Comparison of ENCODE assay signal across 2 worm cellular contexts in genomic region chrIII:6170038-6170437, ce11.
TF ChIP-seq lines count a peak whose summit lies in the region.

No protein-coding gene starts in this region.

TF ChIP-seq in whole organism, L1 larva, 84 proteins besides CTCF, POLR2A, EP300 and RAD21 (continued from another document):
- TF ChIP-seq alr-1 (tag; optimal IDR thresholded peaks at IDR 0.05; lab: Kevin White, UChicago; ENCODE audit: borderline replicate concordance) (no peak), pax-3 (tag; optimal IDR thresholded peaks at IDR 0.05; lab: Kevin White, UChicago) (no peak), zag-1 (tag; optimal IDR thresholded peaks at IDR 0.05; lab: Kevin White, UChicago) (no peak), dpl-1 (GFP tag; optimal IDR thresholded peaks at IDR 0.05; lab: Kevin White, UChicago) (peak in 1 of 3 experiments; percentile 26), Y116A8C.19 (tag; optimal IDR thresholded peaks at IDR 0.05; lab: Kevin White, UChicago; ENCODE audit: borderline replicate concordance) (no peak), lin-15B (tag; optimal IDR thresholded peaks at IDR 0.05; lab: Kevin White, UChicago) (no peak), nhr-85 (tag; lab: Kevin White, UChicago) (peak; percentile 67), ceh-82 (tag; optimal IDR thresholded peaks at IDR 0.05; lab: Kevin White, UChicago) (peak in 2 of 3 experiments; percentile 5 to 67), elt-3 (tag; optimal IDR thresholded peaks at IDR 0.05; lab: Kevin White, UChicago) (no peak), efl-1 (optimal IDR thresholded peaks at IDR 0.05; lab: Kevin White, UChicago) (peak; percentile 25 to 30), efl-1 (GFP tag; optimal IDR thresholded peaks at IDR 0.05 in 1 of 2; lab: Kevin White, UChicago) (peak; percentile 8 to 29), fkh-8 (tag; optimal IDR thresholded peaks at IDR 0.05; lab: Kevin White, UChicago) (no peak), lsy-2 (tag; optimal IDR thresholded peaks at IDR 0.05; lab: Kevin White, UChicago) (peak; percentile 43 to 56), jun-1 (tag; optimal IDR thresholded peaks at IDR 0.05; lab: Kevin White, UChicago) (no peak), swsn-7 (tag; optimal IDR thresholded peaks at IDR 0.05; lab: Kevin White, UChicago) (peak; percentile 40), ces-1 (GFP tag; optimal IDR thresholded peaks at IDR 0.05; lab: Kevin White, UChicago) (no peak), mdl-1 (tag; optimal IDR thresholded peaks at IDR 0.05; lab: Kevin White, UChicago) (no peak), ceh-63 (GFP tag; optimal IDR thresholded peaks at IDR 0.05; lab: Kevin White, UChicago) (no peak), zip-4 (GFP tag; optimal IDR thresholded peaks at IDR 0.05; lab: Kevin White, UChicago) (no peak), efl-3 (GFP tag; optimal IDR thresholded peaks at IDR 0.05; lab: Kevin White, UChicago) (no peak), pag-3 (tag; optimal IDR thresholded peaks at IDR 0.05; lab: Kevin White, UChicago; ENCODE audit: borderline replicate concordance, insufficient read depth) (no peak), ztf-4 (tag; optimal IDR thresholded peaks at IDR 0.05; lab: Kevin White, UChicago) (no peak), rnt-1 (tag; optimal IDR thresholded peaks at IDR 0.05; lab: Kevin White, UChicago) (peak; percentile 70), isw-1 (GFP tag; IDR thresholded peaks at IDR 0.05; lab: Robert Waterston, UW) (no peak), mef-2 (tag; optimal IDR thresholded peaks at IDR 0.05; lab: Kevin White, UChicago) (no peak), nhr-19 (GFP tag; conservative IDR thresholded peaks at IDR 0.05; lab: Robert Waterston, UW) (peak; percentile 36), lin-13 (GFP tag; optimal IDR thresholded peaks at IDR 0.05; lab: Kevin White, UChicago) (no peak), lin-35 (GFP tag; optimal IDR thresholded peaks at IDR 0.05; lab: Kevin White, UChicago) (peak in 1 of 2 experiments; percentile 34), unc-130 (tag; optimal IDR thresholded peaks at IDR 0.05; lab: Kevin White, UChicago) (no peak), unc-62 (GFP tag; optimal IDR thresholded peaks at IDR 0.05; lab: Kevin White, UChicago) (no peak), ets-5 (GFP tag; IDR thresholded peaks at IDR 0.05; lab: Robert Waterston, UW) (no peak), fkh-10 (GFP tag; optimal IDR thresholded peaks at IDR 0.05; lab: Kevin White, UChicago) (no peak), nhr-47 (tag; optimal IDR thresholded peaks at IDR 0.05; lab: Kevin White, UChicago) (no peak), pqm-1 (tag; optimal IDR thresholded peaks at IDR 0.05; lab: Kevin White, UChicago) (no peak), snu-23 (GFP tag; optimal IDR thresholded peaks at IDR 0.05; lab: Kevin White, UChicago) (peak; percentile 76), nhr-237 (tag; optimal IDR thresholded peaks at IDR 0.05; lab: Kevin White, UChicago) (no peak), nhr-76 (tag; optimal IDR thresholded peaks at IDR 0.05; lab: Kevin White, UChicago) (no peak), egl-27 (tag; optimal IDR thresholded peaks at IDR 0.05; lab: Kevin White, UChicago) (no peak)

TF ChIP-seq in whole organism, L4 larva, 104 proteins besides CTCF, POLR2A, EP300 and RAD21 (continued from another document):
- TF ChIP-seq ztf-7 (tag; optimal IDR thresholded peaks at IDR 0.05; lab: Kevin White, UChicago), result no peak
- TF ChIP-seq mdl-1 (tag; optimal IDR thresholded peaks at IDR 0.05; lab: Kevin White, UChicago), result peak in 1 of 2 experiments; percentile 2
- TF ChIP-seq Y5F2A.4 (GFP tag; optimal IDR thresholded peaks at IDR 0.05; lab: Kevin White, UChicago), result no peak
- TF ChIP-seq jun-1 (tag; optimal IDR thresholded peaks at IDR 0.05; lab: Kevin White, UChicago), result no peak
- no peak for TF ChIP-seq nhr-237 (tag; optimal IDR thresholded peaks at IDR 0.05; lab: Kevin White, UChicago)
- no peak for TF ChIP-seq R02D3.7 (tag; optimal IDR thresholded peaks at IDR 0.05; lab: Kevin White, UChicago)
- 0 out of 2 replicates have a peak, but pooled peaks have one; percentile 7 for TF ChIP-seq lin-38 (GFP tag; IDR thresholded peaks at IDR 0.05; lab: Robert Waterston, UW)
- peak; percentile 65 for TF ChIP-seq nhr-28 (tag; optimal IDR thresholded peaks at IDR 0.05; lab: Kevin White, UChicago)
- no peak for TF ChIP-seq F10B5.3 (tag; optimal IDR thresholded peaks at IDR 0.05; lab: Kevin White, UChicago)
- peak; percentile 8 for TF ChIP-seq T20F7.1 (GFP tag; optimal IDR thresholded peaks at IDR 0.05; lab: Kevin White, UChicago)
- TF ChIP-seq nhr-77 (tag; optimal IDR thresholded peaks at IDR 0.05; lab: Kevin White, UChicago), result no peak
- no peak for TF ChIP-seq daf-8 (GFP tag; IDR thresholded peaks at IDR 0.05; lab: Robert Waterston, UW)
- no peak for TF ChIP-seq mes-2 (tag; optimal IDR thresholded peaks at IDR 0.05; lab: Kevin White, UChicago; ENCODE audit: poor library complexity, severe bottlenecking)
- no peak for TF ChIP-seq ceh-28 (tag; optimal IDR thresholded peaks at IDR 0.05; lab: Kevin White, UChicago)
- no peak for TF ChIP-seq zip-2 (tag; optimal IDR thresholded peaks at IDR 0.05; lab: Kevin White, UChicago)
- TF ChIP-seq skn-1 (tag; optimal IDR thresholded peaks at IDR 0.05; lab: Kevin White, UChicago), result no peak
- no peak for TF ChIP-seq aly-2 (tag; optimal IDR thresholded peaks at IDR 0.05; lab: Kevin White, UChicago)
- TF ChIP-seq mxl-2 (GFP tag; conservative IDR thresholded peaks at IDR 0.05; lab: Robert Waterston, UW), result no peak
- TF ChIP-seq dmd-9 (GFP tag; IDR thresholded peaks at IDR 0.05; lab: Robert Waterston, UW), result no peak
- TF ChIP-seq ceh-44 (GFP tag; IDR thresholded peaks at IDR 0.05; lab: Robert Waterston, UW), result no peak
- TF ChIP-seq spr-3 (GFP tag; optimal IDR thresholded peaks at IDR 0.05; lab: Kevin White, UChicago), result no peak
- TF ChIP-seq mdt-29 (GFP tag; IDR thresholded peaks at IDR 0.05; lab: Robert Waterston, UW), result peak; percentile 62
- TF ChIP-seq arid-1 (GFP tag; conservative IDR thresholded peaks at IDR 0.05; lab: Robert Waterston, UW), result no peak
- TF ChIP-seq lin-1 (GFP tag; IDR thresholded peaks at IDR 0.05; lab: Robert Waterston, UW), result no peak
- peak in 1 of 2 experiments; percentile 76 for TF ChIP-seq daf-16 (GFP tag; optimal IDR thresholded peaks at IDR 0.05; lab: Kevin White, UChicago)
- peak; percentile 19 for TF ChIP-seq daf-16 (tag; optimal IDR thresholded peaks at IDR 0.05; lab: Kevin White, UChicago)
- TF ChIP-seq spr-1 (tag; optimal IDR thresholded peaks at IDR 0.05; lab: Kevin White, UChicago), result no peak
- TF ChIP-seq tra-1 (GFP tag; IDR thresholded peaks at IDR 0.05; lab: Robert Waterston, UW), result no peak
- TF ChIP-seq zfp-2 (tag; optimal IDR thresholded peaks at IDR 0.05; lab: Kevin White, UChicago), result no peak
- TF ChIP-seq ztf-11 (tag; optimal IDR thresholded peaks at IDR 0.05; lab: Kevin White, UChicago), result no peak
- peak; percentile 68 for TF ChIP-seq hmg-1.1 (GFP tag; IDR thresholded peaks at IDR 0.05; lab: Robert Waterston, UW)
- TF ChIP-seq gei-8 (GFP tag; optimal IDR thresholded peaks at IDR 0.05; lab: Kevin White, UChicago), result no peak
- TF ChIP-seq nhr-48 (tag; optimal IDR thresholded peaks at IDR 0.05; lab: Kevin White, UChicago), result peak; percentile 22
- no peak for TF ChIP-seq fkh-10 (GFP tag; optimal IDR thresholded peaks at IDR 0.05; lab: Kevin White, UChicago)
- TF ChIP-seq lir-3 (tag; optimal IDR thresholded peaks at IDR 0.05; lab: Kevin White, UChicago), result no peak
- TF ChIP-seq F49E8.2 (tag; optimal IDR thresholded peaks at IDR 0.05; lab: Kevin White, UChicago; ENCODE audit: borderline replicate concordance), result no peak
- TF ChIP-seq unc-39 (tag; optimal IDR thresholded peaks at IDR 0.05; lab: Kevin White, UChicago), result no peak
- no peak for TF ChIP-seq ZK546.5 (tag; optimal IDR thresholded peaks at IDR 0.05; lab: Kevin White, UChicago)
- no peak for TF ChIP-seq T26A8.4 (GFP tag; IDR thresholded peaks at IDR 0.05; lab: Robert Waterston, UW)
- TF ChIP-seq snpc-4 (tag; optimal IDR thresholded peaks at IDR 0.05; lab: Kevin White, UChicago), result no peak
- no peak for TF ChIP-seq nhr-6 (tag; optimal IDR thresholded peaks at IDR 0.05; lab: Kevin White, UChicago)
- peak; percentile 62 for TF ChIP-seq mep-1 (tag; optimal IDR thresholded peaks at IDR 0.05; lab: Kevin White, UChicago)
- TF ChIP-seq unc-62 (GFP tag; optimal IDR thresholded peaks at IDR 0.05 in 1 of 2; lab: Kevin White, UChicago), result peak in 1 of 2 experiments; percentile 64
- no peak for TF ChIP-seq unc-62 (tag; optimal IDR thresholded peaks at IDR 0.05; lab: Kevin White, UChicago)
- no peak; the same call in 1 of the 2 replicates for TF ChIP-seq pha-4 (GFP tag; IDR thresholded peaks at IDR 0.05; lab: Robert Waterston, UW)
- no peak for TF ChIP-seq pha-4 (tag; optimal IDR thresholded peaks at IDR 0.05; lab: Kevin White, UChicago)
- no peak for TF ChIP-seq ceh-82 (tag; optimal IDR thresholded peaks at IDR 0.05; lab: Kevin White, UChicago)
